Worm (Caenorhabditis elegans) whole organism, young adult: ENCODE measurements around the gene F36D4.1.
A peak's percentile ranks its signal among the peaks of the same experiment; 100 is the strongest.

Experiments
- D2030.7 ChIP-seq: fragments of 200-800 bp; sonication (Bioruptor generic); IDR thresholded peaks from 2 replicates; pipeline ENCODE4 v1.3.6; 2022; ENCODE audit warnings: missing genetic modification reagents, missing genetic modification characterization, missing compliant biosample characterization
- T07F8.4 ChIP-seq: sonication (generic microtip); optimal IDR thresholded peaks from 2 replicates; lab custom pipeline; 2016; ENCODE audit warnings: mild to moderate bottlenecking, missing genetic modification characterization, moderate library complexity, missing compliant biosample characterization
- Y53G8AR.9 ChIP-seq: fragments of 200-800 bp; sonication (Bioruptor generic); conservative IDR thresholded peaks from 2 replicates; pipeline ENCODE4 v1.3.6; 2022; ENCODE audit warnings: missing genetic modification reagents, missing genetic modification characterization, missing compliant biosample characterization
- Y79H2A.3 ChIP-seq: fragments of 200-800 bp; sonication (Bioruptor generic); conservative IDR thresholded peaks from 2 replicates; pipeline ENCODE4 v1.3.6; 2022; ENCODE audit warnings: missing genetic modification reagents, missing genetic modification characterization, missing compliant biosample characterization
- Y95B8A.8 ChIP-seq: fragments of 200-800 bp; sonication (Bioruptor generic); IDR thresholded peaks from 2 replicates; pipeline ENCODE4 v1.3.6; 2022; ENCODE audit warnings: missing genetic modification reagents, missing genetic modification characterization, missing compliant biosample characterization
- ZK185.1 ChIP-seq: sonication (generic microtip); optimal IDR thresholded peaks from 2 replicates; lab custom pipeline; 2016; ENCODE audit warnings: mild to moderate bottlenecking, missing genetic modification characterization, missing compliant biosample characterization; ENCODE audit not compliant: poor library complexity, severe bottlenecking
- akir-1 ChIP-seq: fragments of 200-800 bp; sonication (Bioruptor generic); optimal IDR thresholded peaks from 2 replicates; lab custom pipeline; 2018; ENCODE audit warnings: mild to moderate bottlenecking, missing genetic modification characterization, moderate library complexity, missing compliant biosample characterization
- aptf-2 ChIP-seq: fragments of 200-800 bp; sonication (Bioruptor generic); conservative IDR thresholded peaks from 2 replicates; pipeline ENCODE4 v1.3.6; 2022; ENCODE audit warnings: missing genetic modification reagents, missing genetic modification characterization, missing compliant biosample characterization
- athp-1 ChIP-seq: sonication (generic microtip); optimal IDR thresholded peaks from 2 replicates; lab custom pipeline; 2017; ENCODE audit warnings: mild to moderate bottlenecking, missing genetic modification characterization, missing compliant biosample characterization
- attf-3 ChIP-seq: fragments of 200-800 bp; sonication (Bioruptor generic); conservative IDR thresholded peaks from 2 replicates; pipeline ENCODE4 v1.3.6; 2022; ENCODE audit warnings: missing genetic modification reagents, missing genetic modification characterization, missing compliant biosample characterization
- ccch-3 ChIP-seq: fragments of 200-800 bp; sonication (Bioruptor generic); optimal IDR thresholded peaks from 2 replicates; lab custom pipeline; 2018; ENCODE audit warnings: mild to moderate bottlenecking, missing genetic modification characterization, missing compliant biosample characterization
- cebp-1 ChIP-seq, 2 experiments: fragments of 200-800 bp in 1 of 2; sonication (Bioruptor generic) in 1 of 2; sonication (generic microtip) in 1 of 2; IDR thresholded peaks in 1 of 2; optimal IDR thresholded peaks in 1 of 2; 2 replicates each; pipeline versions ENCODE4 v1.3.6 to Lab custom; 2017 to 2022; ENCODE audit warnings: missing compliant biosample characterization in 2 of 2, missing genetic modification characterization in 2 of 2, mild to moderate bottlenecking in 1 of 2, missing genetic modification reagents in 1 of 2, moderate library complexity in 1 of 2
- ceh-100 ChIP-seq: fragments of 200-800 bp; sonication (Bioruptor generic); IDR thresholded peaks from 2 replicates; pipeline ENCODE4 v1.3.6; 2022; ENCODE audit warnings: missing genetic modification reagents, missing genetic modification characterization, missing compliant biosample characterization
- egl-18 ChIP-seq: fragments of 200-800 bp; sonication (Bioruptor generic); IDR thresholded peaks from 2 replicates; pipeline ENCODE4 v1.3.6; 2022; ENCODE audit warnings: missing genetic modification reagents, missing genetic modification characterization, missing compliant biosample characterization
- egrh-3 ChIP-seq: fragments of 200-800 bp; sonication (Bioruptor generic); IDR thresholded peaks from 2 replicates; pipeline ENCODE4 v1.3.6; 2022; ENCODE audit warnings: missing genetic modification reagents, missing genetic modification characterization, missing compliant biosample characterization
- ekl-4 ChIP-seq: fragments of 200-800 bp; sonication (Bioruptor generic); IDR thresholded peaks from 2 replicates; pipeline ENCODE4 v1.3.6; 2022; ENCODE audit warnings: missing genetic modification reagents, missing genetic modification characterization, missing compliant biosample characterization
- ets-4 ChIP-seq: fragments of 200-800 bp; sonication (Bioruptor generic); optimal IDR thresholded peaks from 2 replicates; lab custom pipeline; 2018; ENCODE audit warnings: mild to moderate bottlenecking, missing genetic modification characterization, missing compliant biosample characterization
- hmg-1.2 ChIP-seq: fragments of 200-800 bp; sonication (Bioruptor generic); IDR thresholded peaks from 2 replicates; pipeline ENCODE4 v1.3.6; 2022; ENCODE audit warnings: missing genetic modification reagents, missing genetic modification characterization, missing compliant biosample characterization
- lin-26 ChIP-seq: fragments of 200-800 bp; sonication (Bioruptor generic); IDR thresholded peaks from 2 replicates; pipeline ENCODE4 v1.3.6; 2022; ENCODE audit warnings: missing genetic modification reagents, missing genetic modification characterization, missing compliant biosample characterization
- lin-35 ChIP-seq, 3 experiments: fragments of 150-350 bp in 2 of 3; sonication (generic microtip) in 1 of 3; optimal IDR thresholded peaks; 2 replicates each; lab custom pipeline; 2014 to 2018; ENCODE audit warnings: missing biosample characterization in 3 of 3, missing genetic modification characterization in 3 of 3, missing genetic modification reagents in 3 of 3
- mcd-1 ChIP-seq: fragments of 200-800 bp; sonication (Bioruptor generic); IDR thresholded peaks from 2 replicates; pipeline ENCODE4 v1.3.6; 2022; ENCODE audit warnings: missing genetic modification reagents, missing genetic modification characterization, missing compliant biosample characterization
- nhr-80 ChIP-seq: sonication (generic microtip); optimal IDR thresholded peaks from 2 replicates; lab custom pipeline; 2016; ENCODE audit warnings: missing genetic modification characterization, missing compliant biosample characterization
- repo-1 ChIP-seq: sonication (generic microtip); optimal IDR thresholded peaks from 2 replicates; lab custom pipeline; 2017; ENCODE audit warnings: mild to moderate bottlenecking, missing genetic modification characterization, missing compliant biosample characterization
- snpc-1.1 ChIP-seq: sonication (generic microtip); optimal IDR thresholded peaks from 2 replicates; lab custom pipeline; 2017; ENCODE audit warnings: missing genetic modification characterization, mild to moderate bottlenecking, missing compliant biosample characterization, antibody characterized with exemption, moderate library complexity, missing genotype, missing genetic modification reagents; ENCODE audit not compliant: insufficient read depth
- snpc-1.3 ChIP-seq: sonication (generic microtip); optimal IDR thresholded peaks from 2 replicates; lab custom pipeline; 2017; ENCODE audit warnings: missing genetic modification characterization, mild to moderate bottlenecking, missing compliant biosample characterization, antibody characterized with exemption, moderate library complexity, missing genotype, missing genetic modification reagents; ENCODE audit not compliant: insufficient read depth
- snpc-3.4 ChIP-seq: sonication (generic microtip); optimal IDR thresholded peaks from 2 replicates; lab custom pipeline; 2017; ENCODE audit warnings: missing genetic modification characterization, mild to moderate bottlenecking, missing compliant biosample characterization, antibody characterized with exemption, moderate library complexity, missing genotype, missing genetic modification reagents
- snpc-4 ChIP-seq, 5 experiments: fragments of 150-350 bp in 1 of 5; sonication (generic microtip) in 4 of 5; optimal IDR thresholded peaks; 2 replicates each; lab custom pipeline; 2014 to 2018; ENCODE audit warnings: missing genetic modification characterization in 5 of 5, missing biosample characterization in 3 of 5, antibody characterized with exemption in 2 of 5, mild to moderate bottlenecking in 2 of 5, missing compliant biosample characterization in 2 of 5, missing genotype in 2 of 5, moderate library complexity in 2 of 5, missing genetic modification reagents in 1 of 5
- xnd-1 ChIP-seq: sonication (generic microtip); optimal IDR thresholded peaks from 2 replicates; lab custom pipeline; 2016; ENCODE audit warnings: missing genotype, missing genetic modification reagents, missing genetic modification characterization, missing compliant biosample characterization

F36D4.1 gene

ce11 chrV:9384359-9384758, 32.4 kb upstream of the F36D4.1 start (continued):
- TF ChIP-seq xnd-1 (tag; lab: Kevin White, UChicago) (peak; percentile 55), T07F8.4 (tag; lab: Kevin White, UChicago) (no peak), D2030.7 (GFP tag; lab: Robert Waterston, UW) (peak; percentile 27; the same call in 1 of the 2 replicates)

DNA sequence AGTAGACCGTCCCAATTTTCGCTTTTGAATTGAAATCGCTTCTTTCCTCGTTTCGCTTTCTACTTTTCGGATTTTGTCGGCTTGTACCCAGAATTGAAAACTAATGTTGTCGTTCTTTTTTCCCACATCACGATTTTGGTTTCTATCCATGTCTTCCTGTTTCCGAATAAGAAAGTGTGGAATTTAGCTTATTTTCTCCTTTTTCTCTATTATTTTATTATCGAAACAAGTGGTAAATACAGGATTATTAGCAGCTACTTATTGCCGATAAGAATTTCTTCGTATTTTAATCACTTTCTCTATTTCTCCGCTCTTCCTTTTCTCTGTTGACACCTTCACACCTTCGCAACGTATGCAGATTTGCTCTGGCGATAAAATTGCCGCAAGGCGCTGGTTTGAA, 31.8 kb upstream of the F36D4.1 start:
- no peak for TF ChIP-seq ets-4
- no peak for TF ChIP-seq akir-1 (GFP tag; lab: Kevin White, UChicago)
- TF ChIP-seq ekl-4 (GFP tag; lab: Robert Waterston, UW) = no peak
- no peak for TF ChIP-seq nhr-80 (tag; lab: Kevin White, UChicago)
- no peak for TF ChIP-seq snpc-4 (GFP tag; optimal IDR thresholded peaks at IDR 0.05; lab: Kevin White, UChicago)
- no peak for TF ChIP-seq snpc-4 (tag; optimal IDR thresholded peaks at IDR 0.05; lab: Kevin White, UChicago)
- no peak for TF ChIP-seq ceh-100 (GFP tag; lab: Robert Waterston, UW)
- no peak for TF ChIP-seq lin-35 (GFP tag; optimal IDR thresholded peaks at IDR 0.05; lab: Kevin White, UChicago)
- TF ChIP-seq Y95B8A.8 = no peak
- no peak for TF ChIP-seq Y53G8AR.9 (GFP tag; lab: Robert Waterston, UW)
- TF ChIP-seq, all 124 proteins: peak for 0

ce11 chrV:9386143-9386542, 30.6 kb upstream of the F36D4.1 start, which contains the start of gene hum-2:
Gene hum-2, plus strand, starts transcription at chrV:9386175.
- TF ChIP-seq ZK185.1 = no peak
- no peak for TF ChIP-seq xnd-1 (tag; lab: Kevin White, UChicago)
- no peak for TF ChIP-seq snpc-1.3 (tag; lab: Kevin White, UChicago)
- no peak for TF ChIP-seq snpc-3.4 (tag; lab: Kevin White, UChicago)
- TF ChIP-seq mcd-1 (GFP tag; lab: Robert Waterston, UW) = no peak
- TF ChIP-seq Y79H2A.3 (GFP tag; lab: Robert Waterston, UW) = no peak
- TF ChIP-seq egrh-3 (GFP tag; lab: Robert Waterston, UW) = no peak
- no peak for TF ChIP-seq athp-1 (tag; lab: Kevin White, UChicago)
- TF ChIP-seq egl-18 (GFP tag; lab: Robert Waterston, UW) = no peak
- TF ChIP-seq aptf-2 (GFP tag; lab: Robert Waterston, UW) = no peak
- TF ChIP-seq, all 124 proteins: peak for 0

DNA sequence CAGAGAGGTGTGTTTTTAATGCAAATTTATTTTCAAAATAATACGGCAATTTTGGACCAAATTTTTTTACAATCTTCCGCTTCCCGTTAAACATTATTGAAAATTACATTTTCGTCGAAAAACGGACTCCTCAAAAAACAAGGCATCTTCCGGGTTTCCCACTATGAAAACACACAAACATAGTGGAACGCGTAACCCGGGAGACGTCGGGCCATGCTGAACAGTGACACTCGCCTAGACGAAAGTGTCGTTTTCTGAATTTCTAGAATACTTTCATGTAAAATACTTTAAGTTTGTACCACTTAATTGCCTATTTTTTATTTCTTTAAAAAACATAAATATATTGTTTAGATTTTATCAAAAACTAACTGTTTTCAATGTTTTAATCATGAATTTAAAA, 24.8 kb upstream of the F36D4.1 start:
- TF ChIP-seq ccch-3 (GFP tag; lab: Kevin White, UChicago) = no peak
- peak; percentile 63 for TF ChIP-seq snpc-4 (GFP tag; optimal IDR thresholded peaks at IDR 0.05; lab: Kevin White, UChicago)
- peak; percentile 71 to 94 (median 87) for TF ChIP-seq snpc-4 (tag; optimal IDR thresholded peaks at IDR 0.05; lab: Kevin White, UChicago)
- TF ChIP-seq hmg-1.2 = peak; percentile 83
- TF ChIP-seq snpc-1.1 (tag; lab: Kevin White, UChicago) = peak; percentile 86

DNA sequence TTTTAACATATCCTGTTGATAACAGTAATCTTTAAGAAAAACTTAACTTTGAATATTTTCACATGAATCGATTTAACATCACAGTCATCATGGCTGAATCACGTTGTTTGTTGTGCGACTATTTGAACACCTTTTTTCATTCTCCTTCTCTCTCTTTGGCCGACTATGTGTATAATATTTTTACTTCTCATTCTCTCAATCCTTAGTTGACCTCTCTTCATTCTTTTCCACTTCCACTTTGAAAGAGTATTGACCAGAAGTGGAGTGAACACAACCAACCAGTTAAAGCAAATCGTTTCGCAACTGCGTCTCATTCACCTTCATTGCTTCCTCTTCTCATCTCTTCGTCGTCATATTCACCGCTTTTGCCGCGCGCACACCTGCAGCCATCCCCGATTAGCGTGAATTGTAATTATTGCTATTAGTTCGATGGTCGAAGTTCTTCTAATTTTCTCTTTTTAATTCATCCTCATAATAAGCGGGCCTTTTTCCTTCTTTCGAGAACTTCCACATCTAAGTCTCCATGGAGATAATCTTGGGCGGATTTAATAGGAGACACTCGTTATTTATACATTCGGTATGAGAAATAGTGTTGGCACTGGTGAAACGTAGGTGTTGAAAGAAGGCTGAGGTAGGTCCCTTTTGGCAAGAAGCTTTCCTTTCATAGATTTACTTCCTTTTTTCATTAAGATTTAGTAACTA, 21.6 kb upstream of the F36D4.1 start:
- TF ChIP-seq lin-26 (no peak), repo-1 (tag; lab: Kevin White, UChicago) (no peak), attf-3 (GFP tag; lab: Robert Waterston, UW) (no peak), cebp-1 (GFP tag; IDR thresholded peaks at IDR 0.05; lab: Robert Waterston, UW) (no peak), cebp-1 (tag; optimal IDR thresholded peaks at IDR 0.05; lab: Kevin White, UChicago) (peak; percentile 41)
